Worm (Caenorhabditis elegans) whole organism, L2 larva: ENCODE results near the gene F35H8.1.

ENCODE experiments used
- R02D3.7 ChIP-seq: fragments of 150-350 bp; optimal IDR thresholded peaks from 2 replicates; lab custom pipeline; 2014; ENCODE audit warnings: missing biosample characterization, missing genetic modification characterization
- Y55F3AM.14 ChIP-seq: fragments of 200-800 bp; sonication (Bioruptor generic); optimal IDR thresholded peaks from 2 replicates; lab custom pipeline; 2018; ENCODE audit warnings: mild to moderate bottlenecking, missing genetic modification characterization, missing compliant biosample characterization
- ZK546.5 ChIP-seq: sonication (generic microtip); optimal IDR thresholded peaks from 2 replicates; lab custom pipeline; 2017; ENCODE audit warnings: missing biosample characterization, missing genetic modification characterization
- aly-2 ChIP-seq: fragments of 150-350 bp; optimal IDR thresholded peaks from 2 replicates; lab custom pipeline; 2014; ENCODE audit warnings: missing biosample characterization, missing genetic modification characterization
- blmp-1 ChIP-seq: sonication (generic microtip); optimal IDR thresholded peaks from 2 replicates; lab custom pipeline; 2017; ENCODE audit warnings: missing genetic modification characterization, mild to moderate bottlenecking, missing compliant biosample characterization, antibody characterized with exemption, moderate library complexity; ENCODE audit not compliant: insufficient read depth
- elt-3 ChIP-seq: sonication (generic microtip); optimal IDR thresholded peaks from 2 replicates; lab custom pipeline; 2017; ENCODE audit warnings: missing biosample characterization, missing genetic modification characterization
- fos-1 ChIP-seq: fragments of 150-350 bp; optimal IDR thresholded peaks from 2 replicates; lab custom pipeline; 2014; ENCODE audit warnings: missing biosample characterization, missing genetic modification characterization
- lin-39 ChIP-seq: fragments of 150-350 bp; optimal IDR thresholded peaks from 2 replicates; lab custom pipeline; 2014; ENCODE audit warnings: missing biosample characterization, missing genetic modification reagents, missing genetic modification characterization
- mab-5 ChIP-seq: fragments of 150-350 bp; optimal IDR thresholded peaks from 2 replicates; lab custom pipeline; 2014; ENCODE audit warnings: missing biosample characterization, missing genetic modification characterization
- mbf-1 ChIP-seq: sonication (generic microtip); optimal IDR thresholded peaks from 2 replicates; lab custom pipeline; 2017; ENCODE audit warnings: missing biosample characterization, missing genetic modification characterization
- nhr-11 ChIP-seq: fragments of 150-350 bp; optimal IDR thresholded peaks from 2 replicates; lab custom pipeline; 2014; ENCODE audit warnings: missing biosample characterization, missing genetic modification characterization
- nhr-12 ChIP-seq: fragments of 150-350 bp; optimal IDR thresholded peaks from 2 replicates; lab custom pipeline; 2014; ENCODE audit warnings: missing biosample characterization, missing genetic modification characterization
- nhr-21 ChIP-seq: fragments of 150-350 bp; optimal IDR thresholded peaks from 2 replicates; lab custom pipeline; 2014; ENCODE audit warnings: missing biosample characterization, missing genetic modification characterization
- nhr-23 ChIP-seq: fragments of 150-350 bp; optimal IDR thresholded peaks from 2 replicates; lab custom pipeline; 2014; ENCODE audit warnings: missing biosample characterization, missing genetic modification reagents, missing genetic modification characterization
- nhr-25 ChIP-seq: fragments of 150-350 bp; sonication (generic microtip); optimal IDR thresholded peaks from 3 replicates; lab custom pipeline; 2014; ENCODE audit warnings: missing biosample characterization, missing genetic modification characterization
- skn-1 ChIP-seq: sonication (generic microtip); optimal IDR thresholded peaks from 2 replicates; lab custom pipeline; 2017; ENCODE audit warnings: missing biosample characterization, missing genetic modification characterization
- sma-9 ChIP-seq, 2 experiments: fragments of 150-350 bp in 1 of 2; sonication (generic microtip) in 1 of 2; optimal IDR thresholded peaks; 2 replicates each; lab custom pipeline; 2014 to 2016; ENCODE audit warnings: missing genetic modification characterization in 2 of 2, mild to moderate bottlenecking in 1 of 2, missing biosample characterization in 1 of 2, missing compliant biosample characterization in 1 of 2, missing genetic modification reagents in 1 of 2, moderate library complexity in 1 of 2
- snpc-4 ChIP-seq: fragments of 150-350 bp; optimal IDR thresholded peaks from 2 replicates; lab custom pipeline; 2014; ENCODE audit warnings: missing biosample characterization, missing genetic modification characterization
- unc-55 ChIP-seq: fragments of 150-350 bp; sonication (generic microtip); optimal IDR thresholded peaks from 3 replicates; lab custom pipeline; 2014; ENCODE audit warnings: missing biosample characterization, missing genetic modification reagents, missing genetic modification characterization
- unc-62 ChIP-seq: fragments of 150-350 bp; optimal IDR thresholded peaks from 2 replicates; lab custom pipeline; 2014; ENCODE audit warnings: missing biosample characterization, missing genetic modification reagents, missing genetic modification characterization
- zag-1 ChIP-seq: fragments of 150-350 bp; optimal IDR thresholded peaks from 2 replicates; lab custom pipeline; 2014; ENCODE audit warnings: missing biosample characterization, missing genetic modification characterization
- ztf-11 ChIP-seq: sonication (generic microtip); optimal IDR thresholded peaks from 2 replicates; lab custom pipeline; 2017; ENCODE audit warnings: missing biosample characterization, missing genetic modification characterization
- ztf-4 ChIP-seq: fragments of 150-350 bp; optimal IDR thresholded peaks from 2 replicates; lab custom pipeline; 2014; ENCODE audit warnings: missing biosample characterization, missing genetic modification characterization

The F35H8.1 gene

DNA sequence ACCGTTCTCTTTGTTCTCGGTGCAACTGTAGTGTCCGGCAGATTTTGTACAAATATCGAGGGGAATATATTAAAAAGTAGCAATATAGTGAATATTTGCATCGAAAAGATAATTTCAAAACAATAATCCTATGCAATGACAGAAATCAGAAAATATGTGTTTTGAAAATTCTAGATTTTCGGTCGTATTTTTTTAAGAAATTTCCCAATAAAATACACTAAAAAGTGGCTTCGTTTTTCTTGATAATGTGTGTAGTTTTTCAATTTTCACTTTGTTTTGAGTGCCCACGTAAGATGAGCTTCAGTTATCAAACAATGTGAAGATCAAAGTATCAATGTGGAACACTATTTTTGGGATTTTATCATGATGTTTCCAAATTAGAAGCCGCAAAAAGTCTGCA is 36.2 kb downstream of the F35H8.1 start, which contains the start of gene gcy-1:
Gene gcy-1, minus strand, starts transcription at position 101 of the 400 bp plus-strand sequence.
- TF ChIP-seq nhr-25 (tag; lab: Kevin White, UChicago) = no peak
- TF ChIP-seq mab-5 = no peak
- no peak for TF ChIP-seq Y55F3AM.14 (GFP tag; lab: Kevin White, UChicago)
- TF ChIP-seq snpc-4 (tag; lab: Kevin White, UChicago) = no peak
- no peak for TF ChIP-seq fos-1 (tag; lab: Kevin White, UChicago)
- TF ChIP-seq sma-9 (GFP tag; optimal IDR thresholded peaks at IDR 0.05; lab: Kevin White, UChicago) = no peak
- TF ChIP-seq sma-9 (tag; optimal IDR thresholded peaks at IDR 0.05; lab: Kevin White, UChicago) = no peak
- TF ChIP-seq nhr-11 (tag; lab: Kevin White, UChicago) = no peak
- no peak for TF ChIP-seq ztf-4 (tag; lab: Kevin White, UChicago)
- TF ChIP-seq mbf-1 = no peak
- no peak for TF ChIP-seq nhr-21 (tag; lab: Kevin White, UChicago)
- TF ChIP-seq aly-2 = no peak
- TF ChIP-seq unc-62 (GFP tag; lab: Kevin White, UChicago) = no peak
- TF ChIP-seq nhr-23 (tag; lab: Kevin White, UChicago) = no peak
- TF ChIP-seq elt-3 (tag; lab: Kevin White, UChicago) = no peak

DNA sequence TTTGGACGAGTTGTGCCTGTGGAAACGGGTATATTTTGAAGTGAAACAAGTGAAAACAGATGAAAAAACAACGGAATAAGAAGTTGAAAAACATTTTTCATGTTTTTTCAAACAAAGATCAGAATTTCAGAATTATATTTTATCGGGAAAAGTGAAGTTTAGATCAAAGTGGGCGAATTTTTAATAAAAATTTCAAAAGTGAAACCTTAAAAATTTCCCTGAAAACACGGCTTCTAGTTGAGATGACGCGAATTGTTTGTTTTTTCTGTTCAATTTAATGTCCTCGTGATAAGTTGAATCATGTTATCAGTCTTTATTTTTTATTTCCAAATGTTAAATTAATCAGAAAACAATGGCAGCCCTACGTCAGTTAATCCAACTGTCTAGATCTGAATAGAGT is 45.9 kb downstream of the F35H8.1 start, which contains the start of gene gcy-3:
Gene gcy-3, minus strand, starts transcription at position 101 of the 400 bp plus-strand sequence.
- TF ChIP-seq Y55F3AM.14 (GFP tag; lab: Kevin White, UChicago) = no peak
- TF ChIP-seq mbf-1 = no peak
- TF ChIP-seq unc-55 = no peak
- no peak for TF ChIP-seq R02D3.7
- no peak for TF ChIP-seq zag-1 (tag; lab: Kevin White, UChicago)
- TF ChIP-seq lin-39 (tag; lab: Kevin White, UChicago) = no peak
- no peak for TF ChIP-seq nhr-25 (tag; lab: Kevin White, UChicago)
- TF ChIP-seq nhr-23 (tag; lab: Kevin White, UChicago) = no peak
- no peak for TF ChIP-seq ZK546.5 (tag; lab: Kevin White, UChicago)
- no peak for TF ChIP-seq ztf-11 (tag; lab: Kevin White, UChicago)
- TF ChIP-seq blmp-1 (tag; lab: Kevin White, UChicago) = no peak
- TF ChIP-seq skn-1 (tag; lab: Kevin White, UChicago) = no peak
- no peak for TF ChIP-seq nhr-12
